Fruit fly (Drosophila melanogaster) whole organism, embryonic: Measurements from ENCODE around the gene ND-B17.
"Not testable (repeated sequence)": the region's sequence is repeated elsewhere in the genome, so short reads cannot be mapped to it uniquely, and the experiment has no call there.

ENCODE experiments used
- CG10431 ChIP-seq: fragments of 200-800 bp; sonication (Bioruptor generic); optimal IDR thresholded peaks from 3 replicates; lab custom pipeline; 2018; ENCODE audit warnings: missing biosample characterization, mild to moderate bottlenecking, missing genetic modification characterization
- CG11093 ChIP-seq: fragments of 200-800 bp; sonication (Bioruptor generic); IDR thresholded peaks from 3 replicates; pipeline ENCODE4 v1.3.6; 2022; ENCODE audit warnings: missing biosample characterization, missing genetic modification characterization
- CG1233 ChIP-seq: fragments of 200-800 bp; sonication (Bioruptor generic); optimal IDR thresholded peaks from 4 replicates; lab custom pipeline; 2018; ENCODE audit warnings: missing biosample characterization, mild to moderate bottlenecking, missing genetic modification characterization
- CG13424 ChIP-seq: fragments of 200-800 bp; sonication (Bioruptor generic); optimal IDR thresholded peaks from 2 replicates; lab custom pipeline; 2019; ENCODE audit warnings: missing biosample characterization, mild to moderate bottlenecking, missing genetic modification characterization, moderate library complexity
- CG13775 ChIP-seq: fragments of 200-800 bp; sonication (Bioruptor generic); optimal IDR thresholded peaks from 3 replicates; lab custom pipeline; 2017; ENCODE audit warnings: missing biosample characterization, mild to moderate bottlenecking, missing genetic modification characterization
- CG14441 ChIP-seq: fragments of 200-800 bp; sonication (Bioruptor generic); IDR thresholded peaks from 2 replicates; pipeline ENCODE4 v1.3.6; 2022; ENCODE audit warnings: missing biosample characterization, missing genetic modification characterization
- CG15073 ChIP-seq: fragments of 200-800 bp; sonication (Bioruptor generic); optimal IDR thresholded peaks from 2 replicates; lab custom pipeline; 2016; ENCODE audit warnings: missing biosample characterization, missing genetic modification characterization
- CG15479 ChIP-seq: fragments of 200-800 bp; sonication (Bioruptor generic); optimal IDR thresholded peaks from 3 replicates; lab custom pipeline; 2019; ENCODE audit warnings: missing biosample characterization, mild to moderate bottlenecking, missing genetic modification characterization, moderate library complexity
- CG2202 ChIP-seq: fragments of 200-800 bp; sonication (Bioruptor generic); optimal IDR thresholded peaks from 2 replicates; lab custom pipeline; 2018; ENCODE audit warnings: missing biosample characterization, mild to moderate bottlenecking, missing genetic modification characterization
- CG3163 ChIP-seq: fragments of 200-800 bp; sonication (Bioruptor generic); optimal IDR thresholded peaks from 3 replicates; lab custom pipeline; 2016; ENCODE audit warnings: missing biosample characterization, missing genetic modification characterization
- CG5180 ChIP-seq: fragments of 200-800 bp; sonication (Bioruptor generic); optimal IDR thresholded peaks from 3 replicates; lab custom pipeline; 2017; ENCODE audit warnings: missing biosample characterization, missing genetic modification characterization, mild to moderate bottlenecking, moderate library complexity, missing genetic modification reagents
- CG6791 ChIP-seq: fragments of 200-800 bp; sonication (Bioruptor generic); IDR thresholded peaks from 3 replicates; pipeline ENCODE4 v1.3.6; 2022; ENCODE audit warnings: missing biosample characterization, missing genetic modification characterization; ENCODE audit not compliant: partially characterized antibody
- CG7271 ChIP-seq: fragments of 200-800 bp; sonication (Bioruptor generic); optimal IDR thresholded peaks from 2 replicates; lab custom pipeline; 2018; ENCODE audit warnings: missing biosample characterization, mild to moderate bottlenecking, missing genetic modification characterization, moderate library complexity
- CG7786 ChIP-seq: fragments of 200-800 bp; sonication (Bioruptor generic); optimal IDR thresholded peaks from 2 replicates; lab custom pipeline; 2016; ENCODE audit warnings: missing biosample characterization, missing genetic modification characterization
- CG8924 ChIP-seq: fragments of 200-800 bp; optimal IDR thresholded peaks from 3 replicates; lab custom pipeline; 2019; ENCODE audit warnings: missing biosample characterization, mild to moderate bottlenecking, missing genetic modification characterization, moderate library complexity
- CTCF ChIP-seq: fragments of 200-800 bp; sonication (Bioruptor generic); optimal IDR thresholded peaks from 2 replicates; lab custom pipeline; 2017; ENCODE audit warnings: missing biosample characterization, mild to moderate bottlenecking, missing genetic modification characterization, moderate library complexity
- Dp ChIP-seq: fragments of 200-800 bp; sonication (Bioruptor generic); optimal IDR thresholded peaks from 2 replicates; lab custom pipeline; 2018; ENCODE audit warnings: missing biosample characterization, mild to moderate bottlenecking, missing genetic modification characterization, moderate library complexity
- Elba2 ChIP-seq: fragments of 200-800 bp; sonication (Bioruptor generic); optimal IDR thresholded peaks from 3 replicates; lab custom pipeline; 2016; ENCODE audit warnings: missing biosample characterization, missing genetic modification characterization
- Gug ChIP-seq: fragments of 200-800 bp; sonication (Bioruptor generic); IDR thresholded peaks from 4 replicates; pipeline ENCODE4 v1.3.6; 2022; ENCODE audit warnings: missing biosample characterization, missing genetic modification characterization
- HHEX ChIP-seq: fragments of 200-800 bp; sonication (Bioruptor generic); optimal IDR thresholded peaks from 3 replicates; lab custom pipeline; 2017; ENCODE audit warnings: missing biosample characterization, mild to moderate bottlenecking, missing genetic modification characterization, missing genetic modification reagents
- Hey ChIP-seq: fragments of 200-800 bp; sonication (Bioruptor generic); optimal IDR thresholded peaks from 3 replicates; lab custom pipeline; 2018; ENCODE audit warnings: missing biosample characterization, mild to moderate bottlenecking, missing genetic modification characterization
- Mad ChIP-seq: fragments of 200-800 bp; sonication (Bioruptor generic); optimal IDR thresholded peaks from 2 replicates; lab custom pipeline; 2016; ENCODE audit warnings: missing biosample characterization, missing genetic modification characterization
- Nf-YB ChIP-seq: fragments of 200-800 bp; sonication (Bioruptor generic); optimal IDR thresholded peaks from 3 replicates; lab custom pipeline; 2019; ENCODE audit warnings: missing biosample characterization, mild to moderate bottlenecking, missing genetic modification characterization, moderate library complexity
- Opbp ChIP-seq: fragments of 200-800 bp; sonication (Bioruptor generic); IDR thresholded peaks from 3 replicates; pipeline ENCODE4 v1.3.6; 2022; ENCODE audit warnings: missing biosample characterization, missing genetic modification characterization; ENCODE audit not compliant: partially characterized antibody
- ash1 ChIP-seq: fragments of 200-800 bp; sonication (Bioruptor generic); optimal IDR thresholded peaks from 2 replicates; lab custom pipeline; 2018; ENCODE audit warnings: missing biosample characterization, mild to moderate bottlenecking, missing genetic modification characterization
- cas ChIP-seq: fragments of 200-800 bp; sonication (Bioruptor generic); IDR thresholded peaks from 2 replicates; pipeline ENCODE4 v1.3.6; 2022; ENCODE audit warnings: missing biosample characterization, missing genetic modification characterization
- chif ChIP-seq, 2 experiments: fragments of 200-800 bp; sonication (Bioruptor generic); optimal IDR thresholded peaks; 3 replicates each; lab custom pipeline; 2016; ENCODE audit warnings: missing biosample characterization in 2 of 2, missing genetic modification characterization in 2 of 2
- dati ChIP-seq: fragments of 200-800 bp; sonication (Bioruptor generic); IDR thresholded peaks from 2 replicates; pipeline ENCODE4 v1.3.6; 2022; ENCODE audit warnings: missing biosample characterization, missing genetic modification characterization
- fru ChIP-seq: fragments of >200 bp; optimal IDR thresholded peaks from 2 replicates; lab custom pipeline; 2017
- gfzf ChIP-seq: fragments of 200-800 bp; sonication (Bioruptor generic); optimal IDR thresholded peaks from 2 replicates; lab custom pipeline; 2016; ENCODE audit warnings: missing biosample characterization, mild to moderate bottlenecking, missing genetic modification characterization, moderate library complexity
- gsb ChIP-seq: fragments of 200-800 bp; sonication (Bioruptor generic); IDR thresholded peaks from 2 replicates; pipeline ENCODE4 v1.3.6; 2022; ENCODE audit warnings: missing biosample characterization, missing genetic modification characterization
- hth ChIP-seq: fragments of >200 bp; optimal IDR thresholded peaks from 2 replicates; lab custom pipeline; 2017; ENCODE audit warnings: inconsistent platforms
- ind ChIP-seq: fragments of 200-800 bp; sonication (Bioruptor generic); optimal IDR thresholded peaks from 3 replicates; lab custom pipeline; 2016; ENCODE audit warnings: missing biosample characterization, missing genetic modification characterization
- insv ChIP-seq, 2 experiments: fragments of 200-800 bp; sonication (Bioruptor generic); optimal IDR thresholded peaks; 3 replicates each; lab custom pipeline; 2016 to 2018; ENCODE audit warnings: missing biosample characterization in 2 of 2, missing genetic modification characterization in 2 of 2
- ken ChIP-seq: fragments of 200-800 bp; sonication (Bioruptor generic); IDR thresholded peaks from 3 replicates; pipeline ENCODE4 v1.3.6; 2022; ENCODE audit warnings: missing biosample characterization, missing genetic modification characterization
- klu ChIP-seq: fragments of 200-800 bp; sonication (Bioruptor generic); IDR thresholded peaks from 2 replicates; pipeline ENCODE4 v1.3.6; 2022; ENCODE audit warnings: missing biosample characterization, missing genetic modification characterization
- knrl ChIP-seq: fragments of 200-800 bp; sonication (Bioruptor generic); IDR thresholded peaks from 3 replicates; pipeline ENCODE4 v1.3.6; 2022; ENCODE audit warnings: missing biosample characterization, missing genetic modification characterization; ENCODE audit not compliant: partially characterized antibody
- luna ChIP-seq: fragments of 200-800 bp; sonication (Bioruptor generic); optimal IDR thresholded peaks from 2 replicates; lab custom pipeline; 2016; ENCODE audit warnings: missing biosample characterization, missing genetic modification characterization
- mld ChIP-seq: fragments of 200-800 bp; sonication (Bioruptor generic); IDR thresholded peaks from 3 replicates; pipeline ENCODE4 v1.3.6; 2022; ENCODE audit warnings: missing biosample characterization, missing genetic modification characterization; ENCODE audit not compliant: partially characterized antibody
- pan ChIP-seq, 4 experiments: fragments of >200 bp in 3 of 4; fragments of 200-800 bp in 1 of 4; sonication (Bioruptor generic) in 1 of 4; optimal IDR thresholded peaks in 3 of 4; IDR thresholded peaks in 1 of 4; 2 replicates each; pipeline versions ENCODE4 v1.3.6 to Lab custom; 2017 to 2022; ENCODE audit warnings: missing biosample characterization in 2 of 4, missing genetic modification characterization in 2 of 4, mixed read lengths in 1 of 4
- pfk ChIP-seq: fragments of 200-800 bp; sonication (Bioruptor generic); optimal IDR thresholded peaks from 2 replicates; lab custom pipeline; 2018; ENCODE audit warnings: missing biosample characterization, mild to moderate bottlenecking, missing genetic modification characterization, moderate library complexity
- pros ChIP-seq: fragments of 200-800 bp; sonication (Bioruptor generic); optimal IDR thresholded peaks from 3 replicates; lab custom pipeline; 2019; ENCODE audit warnings: missing biosample characterization, mild to moderate bottlenecking, missing genetic modification characterization, moderate library complexity

Gene ND-B17

DNA sequence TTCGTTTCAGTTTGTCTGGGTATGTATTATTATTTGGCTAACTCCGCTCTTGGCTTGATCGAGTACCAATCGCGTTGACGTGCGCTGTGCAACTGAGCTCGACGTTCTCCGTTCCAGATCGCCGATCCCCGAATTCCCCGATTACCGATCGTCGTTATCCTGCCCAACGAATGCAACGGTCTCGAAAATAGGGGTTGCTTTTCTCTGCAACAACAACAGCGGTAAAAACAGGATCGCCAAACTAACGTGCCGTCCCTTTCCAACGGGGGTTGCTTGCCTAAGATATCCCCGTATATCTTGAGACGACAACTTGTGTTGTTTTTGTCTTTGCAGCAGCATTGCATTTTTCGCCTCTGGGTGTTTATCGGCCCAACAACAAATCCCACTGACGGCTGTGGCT, 19.2 kb downstream of the ND-B17 start (continued):
- TF ChIP-seq CG13424 (tag; lab: Kevin White, UChicago) (no peak), CTCF (GFP tag; lab: Kevin White, UChicago) (no peak), CG7786 (GFP tag; lab: Kevin White, UChicago) (no peak), ind (GFP tag; lab: Kevin White, UChicago) (no peak), CG13775 (no peak), dati (no peak), CG15479 (GFP tag; lab: Kevin White, UChicago) (peak; percentile 98), Nf-YB (no peak), hth (lab: Kevin White, UChicago) (no peak), pros (peak; percentile 99), HHEX (no peak), CG7271 (tag; lab: Kevin White, UChicago) (peak; percentile 10), CG14441 (no peak), gfzf (GFP tag; lab: Kevin White, UChicago) (no peak), pfk (GFP tag; lab: Kevin White, UChicago) (peak; percentile 13), CG10431 (GFP tag; lab: Kevin White, UChicago) (no peak), CG1233 (GFP tag; lab: Kevin White, UChicago) (no peak), chif (GFP tag; optimal IDR thresholded peaks at IDR 0.05; lab: Kevin White, UChicago) (no peak), CG15073 (no peak), Hey (tag; lab: Kevin White, UChicago) (no peak), CG6791 (GFP tag; lab: Robert Waterston, UW) (no peak; the same call in 2 of the 3 replicates), insv (GFP tag; optimal IDR thresholded peaks at IDR 0.05; lab: Kevin White, UChicago) (peak in 1 of 2 experiments; percentile 64), fru (lab: Kevin White, UChicago) (no peak), CG2202 (no peak), Dp (GFP tag; lab: Kevin White, UChicago) (no peak), cas (GFP tag; lab: Robert Waterston, UW) (no peak), CG8924 (tag; lab: Kevin White, UChicago) (peak; percentile 41), pan (optimal IDR thresholded peaks at IDR 0.05; lab: Kevin White, UChicago) (no peak), pan (GFP tag; optimal IDR thresholded peaks at IDR 0.05 in 1 of 2, IDR thresholded peaks at IDR 0.05 in 1 of 2) (no peak), Gug (no peak), knrl (GFP tag; lab: Robert Waterston, UW) (no peak), gsb (no peak), Elba2 (GFP tag; lab: Kevin White, UChicago) (no peak), Mad (GFP tag; lab: Kevin White, UChicago) (no peak), luna (GFP tag; lab: Kevin White, UChicago) (no peak), klu (GFP tag; lab: Robert Waterston, UW) (no peak), CG11093 (GFP tag; lab: Robert Waterston, UW) (no peak), ash1 (GFP tag; lab: Kevin White, UChicago) (no peak), CG3163 (GFP tag; lab: Kevin White, UChicago) (no peak)

DNA sequence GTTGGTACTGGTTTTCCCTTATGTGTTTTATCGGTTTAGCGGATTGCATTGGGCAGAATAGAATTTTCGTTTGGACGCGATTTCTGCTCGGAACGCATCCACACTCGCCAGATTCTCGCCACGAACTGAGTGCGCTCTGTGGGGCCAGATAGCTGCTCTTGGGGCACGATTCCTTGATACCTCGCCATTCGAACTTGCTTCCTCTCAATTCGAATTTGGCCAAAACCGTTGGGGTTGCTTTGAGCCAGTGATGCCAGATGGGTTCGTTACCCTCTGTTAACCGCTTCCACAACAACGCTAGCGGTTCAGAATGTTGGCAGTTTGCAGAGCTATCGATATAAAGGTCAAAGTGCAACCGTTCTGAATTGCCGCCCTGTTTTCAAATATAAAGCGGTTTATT, 32.7 kb downstream of the ND-B17 start, which contains the start of gene stol:
TSS of gene stol (minus strand) at position 101 of the 400 bp plus-strand sequence.
- not testable (repeated sequence) for TF ChIP-seq Opbp (GFP tag; lab: Robert Waterston, UW); CTCF (GFP tag; lab: Kevin White, UChicago); cas (GFP tag; lab: Robert Waterston, UW)

DNA sequence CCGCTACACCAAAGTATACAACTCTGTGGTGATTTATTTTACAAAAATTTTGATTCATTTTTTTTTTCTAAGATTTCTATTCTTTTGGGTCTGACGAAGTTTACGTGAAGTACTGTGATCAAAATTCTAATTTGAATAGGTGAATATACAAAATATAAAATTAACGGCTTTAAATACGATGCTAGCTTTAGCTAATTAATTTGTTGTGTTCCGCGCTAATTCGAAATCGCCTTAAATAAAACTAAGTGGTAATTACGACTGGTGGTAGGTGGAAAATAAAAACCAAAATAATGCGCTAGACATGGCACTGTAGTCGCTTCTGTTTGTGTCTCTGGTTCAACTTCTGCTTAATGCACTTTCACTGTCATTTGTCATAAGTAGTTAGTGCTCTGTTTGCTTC, 39.9 kb downstream of the ND-B17 start, which contains the start of gene CG43924:
TSS of gene CG43924 (minus strand) at position 101 of the 400 bp plus-strand sequence.
- not testable (repeated sequence) for TF ChIP-seq mld (GFP tag; lab: Robert Waterston, UW); CG5180; ken (GFP tag; lab: Robert Waterston, UW)
